Worm (Caenorhabditis elegans): ENCODE measurements around the gene igdb-2.
A peak's percentile ranks its signal among the peaks of the same experiment; 100 is the strongest.

igdb-2 gene

DNA sequence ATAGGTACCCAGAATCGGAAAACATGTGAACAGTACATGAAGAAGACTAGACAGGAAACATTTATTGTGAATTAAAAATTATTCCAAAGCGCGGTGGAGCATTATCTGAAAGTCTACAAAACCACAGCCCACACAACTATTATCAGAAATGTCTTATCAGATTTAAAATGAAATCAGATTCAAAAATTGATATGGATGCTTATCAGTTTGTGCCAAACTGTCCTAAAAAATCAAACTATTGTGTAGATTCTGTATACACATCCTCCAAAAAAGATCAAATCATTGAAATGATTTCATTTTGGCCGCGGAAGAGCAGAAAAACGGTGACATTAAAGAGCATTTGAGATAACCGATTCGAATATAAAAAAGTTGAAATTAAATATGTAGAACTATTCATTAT, 33.0 kb upstream of the igdb-2 start, which contains the start of gene irg-4:
Gene irg-4 (plus strand): TSS at position 392 of the 400 bp plus-strand sequence.
- TF ChIP-seq Y22D7AL.16 (tag; optimal IDR thresholded peaks at IDR 0.05) (no peak), elt-2 (tag; optimal IDR thresholded peaks at IDR 0.05) (peak; percentile 77)

DNA sequence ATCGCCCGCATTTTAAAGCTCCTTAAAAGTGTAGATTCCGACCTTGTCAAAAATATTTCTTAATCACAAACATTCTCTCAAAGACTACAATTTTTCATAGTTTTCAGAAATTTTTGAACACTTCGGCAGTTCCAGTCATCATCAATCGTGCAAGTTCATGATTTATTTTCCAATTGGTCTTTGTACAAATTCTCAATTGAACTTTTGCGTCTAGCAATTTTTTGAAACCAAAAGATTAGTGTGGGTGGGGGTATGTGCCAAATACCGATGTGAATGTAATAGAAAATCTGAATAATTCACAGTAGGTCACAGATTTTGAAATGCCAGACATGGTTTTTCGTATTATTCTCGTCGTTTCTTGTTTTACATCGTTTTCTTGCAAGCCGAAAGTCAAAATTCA, 30.1 kb upstream of the igdb-2 start, which contains the start of gene clec-185:
Gene clec-185 (plus strand): TSS at position 301 of the 400 bp plus-strand sequence.
- no peak for TF ChIP-seq Y22D7AL.16 (tag; optimal IDR thresholded peaks at IDR 0.05)
- TF ChIP-seq unc-42 (tag; optimal IDR thresholded peaks at IDR 0.05) = no peak
- no peak for TF ChIP-seq ceh-22 (tag; optimal IDR thresholded peaks at IDR 0.05)
- no peak for TF ChIP-seq syd-9 (tag; optimal IDR thresholded peaks at IDR 0.05)
- TF ChIP-seq C38D4.7 (GFP tag; optimal IDR thresholded peaks at IDR 0.05) = no peak
- no peak for TF ChIP-seq ref-2 (tag; optimal IDR thresholded peaks at IDR 0.05)
- no peak for TF ChIP-seq ceh-9 (tag; optimal IDR thresholded peaks at IDR 0.05)
- no peak for TF ChIP-seq eyg-1 (tag; optimal IDR thresholded peaks at IDR 0.05)
- no peak for TF ChIP-seq T23F11.4 (GFP tag; optimal IDR thresholded peaks at IDR 0.05)
- TF ChIP-seq elt-2 (tag; optimal IDR thresholded peaks at IDR 0.05) = no peak

DNA sequence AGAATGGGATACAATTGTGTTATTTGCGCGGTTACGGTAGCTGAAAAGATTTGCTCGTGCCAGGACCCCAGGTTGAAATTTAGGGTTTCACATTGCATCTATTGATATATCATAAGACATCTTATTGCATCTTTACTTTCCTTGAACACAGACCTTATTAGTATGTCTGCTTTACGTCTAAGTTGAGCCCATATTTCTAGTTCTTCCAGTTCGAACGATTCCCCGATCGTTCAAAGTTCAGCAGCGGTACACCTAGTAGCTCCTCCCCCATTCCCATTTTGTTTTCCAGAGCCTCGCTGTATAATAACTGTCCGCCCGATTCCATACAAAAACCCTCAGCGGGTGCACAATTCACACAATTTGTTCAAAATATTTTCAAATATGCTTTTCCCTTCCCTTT, 26.7 kb upstream of the igdb-2 start, which contains the start of gene C25G4.17:
Gene C25G4.17 (plus strand): TSS at position 301 of the 400 bp plus-strand sequence.
- TF ChIP-seq fkh-10 (GFP tag; optimal IDR thresholded peaks at IDR 0.05) (no peak), hlh-6 (tag; optimal IDR thresholded peaks at IDR 0.05) (no peak), dve-1 (tag; optimal IDR thresholded peaks at IDR 0.05) (no peak), lim-6 (tag; optimal IDR thresholded peaks at IDR 0.05) (no peak), unc-3 (GFP tag; conservative IDR thresholded peaks at IDR 0.05) (no peak), unc-3 (tag; optimal IDR thresholded peaks at IDR 0.05) (no peak), nhr-232 (tag; optimal IDR thresholded peaks at IDR 0.05) (no peak), odd-2 (tag; optimal IDR thresholded peaks at IDR 0.05) (no peak), ceh-45 (GFP tag; IDR thresholded peaks at IDR 0.05) (no peak)

ce11 chrIV:12443936-12444335, 24.5 kb upstream of the igdb-2 start, which contains the start of gene C25G4.2:
Gene C25G4.2 (minus strand): TSS chrIV:12444035.
- TF ChIP-seq sox-4 (tag; optimal IDR thresholded peaks at IDR 0.05) = no peak
- TF ChIP-seq madf-2 (tag; optimal IDR thresholded peaks at IDR 0.05) = no peak
- no peak for TF ChIP-seq T23F11.4 (GFP tag; optimal IDR thresholded peaks at IDR 0.05)
- no peak for TF ChIP-seq ceh-34 (tag; optimal IDR thresholded peaks at IDR 0.05)
- TF ChIP-seq dve-1 (tag; optimal IDR thresholded peaks at IDR 0.05) = no peak
- no peak for TF ChIP-seq pha-2 (tag; optimal IDR thresholded peaks at IDR 0.05)

DNA sequence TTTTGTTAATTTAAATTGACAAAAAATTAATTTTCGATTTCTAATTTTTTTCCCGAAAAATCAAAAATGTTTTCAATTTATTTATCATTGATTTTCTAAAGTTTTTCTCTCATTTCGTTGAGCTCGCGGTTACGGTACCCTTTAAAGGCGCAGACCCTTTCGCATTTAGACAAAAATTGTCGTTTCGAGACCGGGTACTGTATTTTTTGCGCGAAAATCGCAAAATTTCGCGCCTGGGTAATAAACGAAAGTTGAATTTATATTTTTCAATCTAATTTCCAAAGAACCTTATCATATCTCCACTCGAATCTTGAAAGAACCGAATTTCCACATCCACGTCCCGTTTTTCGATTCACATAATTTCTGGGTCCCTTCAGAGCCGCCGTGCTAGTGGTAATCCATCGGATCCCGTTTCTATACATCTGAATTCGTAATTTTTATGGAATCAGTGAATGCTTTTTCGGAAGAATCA, 23.0 kb upstream of the igdb-2 start, which contains the start of gene C25G4.3:
Gene C25G4.3 (minus strand): TSS at position 422 of the 472 bp plus-strand sequence.
- no peak for TF ChIP-seq ceh-30 (tag; optimal IDR thresholded peaks at IDR 0.05)
- TF ChIP-seq lim-6 (tag; optimal IDR thresholded peaks at IDR 0.05) = no peak
- no peak for TF ChIP-seq odd-2 (tag; optimal IDR thresholded peaks at IDR 0.05)

ce11 chrIV:12451225-12451831, 17.1 kb upstream of the igdb-2 start, which contains the start of gene dpy-26:
Gene dpy-26 (minus strand): TSS chrIV:12451335.
- TF ChIP-seq ztf-16 (tag; optimal IDR thresholded peaks at IDR 0.05) (no peak), mec-3 (tag; optimal IDR thresholded peaks at IDR 0.05; ENCODE audit: borderline replicate concordance) (no peak), hlh-6 (tag; optimal IDR thresholded peaks at IDR 0.05) (no peak), ceh-22 (tag; optimal IDR thresholded peaks at IDR 0.05) (no peak), F13H6.1 (tag; optimal IDR thresholded peaks at IDR 0.05) (no peak), ahr-1 (tag; optimal IDR thresholded peaks at IDR 0.05) (no peak), unc-42 (tag; optimal IDR thresholded peaks at IDR 0.05) (peak; percentile 55), ceh-2 (tag; optimal IDR thresholded peaks at IDR 0.05) (no peak), hlh-13 (GFP tag; optimal IDR thresholded peaks at IDR 0.05) (no peak), nfya-1 (tag; optimal IDR thresholded peaks at IDR 0.05) (peak; percentile 27), ceh-30 (tag; optimal IDR thresholded peaks at IDR 0.05) (no peak)
